Worm (Caenorhabditis elegans): ENCODE measurements around the gene F40H6.5.

F40H6.5 gene

ce11 chrIII:6056770-6057169 lies 1.2 kb upstream of the F40H6.5 start, which contains the start of gene clc-10:
clc-10 (plus strand) TSS chrIII:6057070.
- TF ChIP-seq C16A3.4 (tag; optimal IDR thresholded peaks at IDR 0.05) (no peak), ztf-11 (tag; optimal IDR thresholded peaks at IDR 0.05) (no peak), ceh-88 (GFP tag; IDR thresholded peaks at IDR 0.05) (no peak), rnt-1 (tag; optimal IDR thresholded peaks at IDR 0.05) (no peak), hpl-2 (GFP tag; optimal IDR thresholded peaks at IDR 0.05) (no peak), skn-1 (tag; optimal IDR thresholded peaks at IDR 0.05) (no peak), nhr-20 (tag; optimal IDR thresholded peaks at IDR 0.05) (no peak), efl-3 (GFP tag; optimal IDR thresholded peaks at IDR 0.05) (no peak), zip-4 (GFP tag; optimal IDR thresholded peaks at IDR 0.05) (no peak), fkh-4 (tag; optimal IDR thresholded peaks at IDR 0.05; ENCODE audit: borderline replicate concordance) (no peak), lir-3 (tag; optimal IDR thresholded peaks at IDR 0.05; ENCODE audit: poor library complexity) (no peak), efl-1 (optimal IDR thresholded peaks at IDR 0.05) (no peak), efl-1 (GFP tag; optimal IDR thresholded peaks at IDR 0.05 in 1 of 2) (no peak), xbp-1 (tag; optimal IDR thresholded peaks at IDR 0.05) (no peak)

- no peak for TF ChIP-seq nhr-71 (tag; optimal IDR thresholded peaks at IDR 0.05)
- TF ChIP-seq nhr-47 (tag; optimal IDR thresholded peaks at IDR 0.05): no peak
- no peak for TF ChIP-seq lin-35 (GFP tag; optimal IDR thresholded peaks at IDR 0.05)
- TF ChIP-seq ceh-82 (tag; optimal IDR thresholded peaks at IDR 0.05): no peak
- no peak for TF ChIP-seq nhr-76 (tag; optimal IDR thresholded peaks at IDR 0.05)
Measured at ce11 chrIII:6056179-6056578, 573 bp upstream of the F40H6.5 start.

ce11 chrIII:6046881-6047280 lies 8.7 kb downstream of the F40H6.5 start, which contains the start of gene tbx-11:
tbx-11 (minus strand) TSS chrIII:6046981.
- TF ChIP-seq efl-3 (GFP tag; optimal IDR thresholded peaks at IDR 0.05) (no peak), zip-4 (GFP tag; optimal IDR thresholded peaks at IDR 0.05) (no peak), efl-1 (optimal IDR thresholded peaks at IDR 0.05) (no peak), efl-1 (GFP tag; optimal IDR thresholded peaks at IDR 0.05 in 1 of 2) (peak in 1 of 2 experiments; percentile 14)

- TF ChIP-seq lsy-2 (tag; optimal IDR thresholded peaks at IDR 0.05) (no peak), jun-1 (tag; optimal IDR thresholded peaks at IDR 0.05) (no peak), lin-39 (tag; optimal IDR thresholded peaks at IDR 0.05) (no peak), tlp-1 (tag; optimal IDR thresholded peaks at IDR 0.05) (no peak)
Measured at ce11 chrIII:6039370-6039769, 16.2 kb downstream of the F40H6.5 start, which contains the start of gene ift-139. ift-139 (minus strand) TSS chrIII:6039470.

DNA sequence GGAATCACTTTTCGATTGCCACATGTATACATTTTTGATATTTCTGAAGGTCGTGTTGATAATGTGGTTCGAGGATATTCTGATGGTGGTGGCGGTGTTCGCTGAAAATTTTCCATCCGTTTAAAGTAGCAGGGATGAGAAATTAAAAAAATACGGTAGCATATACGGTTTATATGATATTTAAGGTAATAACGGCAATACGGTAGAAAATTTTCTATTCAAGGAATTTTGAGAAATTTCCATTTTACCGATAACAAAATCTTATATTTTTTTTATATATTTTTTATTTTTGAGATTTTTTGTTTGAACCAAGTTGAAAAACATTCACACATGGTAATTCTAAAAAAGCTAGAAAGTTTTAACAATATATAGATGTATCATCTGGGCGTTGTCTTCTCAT lies 25.1 kb downstream of the F40H6.5 start, which contains the start of gene ZK328.6:
Gene ZK328.6 (minus strand): TSS at position 101 of the 400 bp plus-strand sequence.
- TF ChIP-seq sptf-1 (tag; optimal IDR thresholded peaks at IDR 0.05): no peak
- TF ChIP-seq nhr-76 (tag; optimal IDR thresholded peaks at IDR 0.05): no peak
- no peak for TF ChIP-seq ceh-88 (GFP tag; IDR thresholded peaks at IDR 0.05)
- no peak for TF ChIP-seq tlp-1 (tag; optimal IDR thresholded peaks at IDR 0.05)
- TF ChIP-seq mab-9 (GFP tag; IDR thresholded peaks at IDR 0.05): no peak
- TF ChIP-seq mef-2 (tag; optimal IDR thresholded peaks at IDR 0.05): no peak
- TF ChIP-seq nhr-77 (tag; optimal IDR thresholded peaks at IDR 0.05): no peak
- no peak for TF ChIP-seq ets-5 (GFP tag; IDR thresholded peaks at IDR 0.05)
- no peak for TF ChIP-seq jun-1 (tag; optimal IDR thresholded peaks at IDR 0.05)
- TF ChIP-seq irx-1 (tag; optimal IDR thresholded peaks at IDR 0.05): no peak
- TF ChIP-seq unc-130 (tag; optimal IDR thresholded peaks at IDR 0.05): no peak
- TF ChIP-seq Y116A8C.19 (tag; optimal IDR thresholded peaks at IDR 0.05; ENCODE audit: borderline replicate concordance): no peak
- TF ChIP-seq C04F5.9 (tag; optimal IDR thresholded peaks at IDR 0.05): no peak
- TF ChIP-seq hlh-4 (tag; optimal IDR thresholded peaks at IDR 0.05): no peak
- no peak for TF ChIP-seq ces-1 (GFP tag; optimal IDR thresholded peaks at IDR 0.05)
- TF ChIP-seq nhr-19 (GFP tag; conservative IDR thresholded peaks at IDR 0.05): no peak
- no peak for TF ChIP-seq nhr-12 (tag; optimal IDR thresholded peaks at IDR 0.05)

All from whole organism, L1 larva.